Worm (Caenorhabditis elegans) whole organism, young adult: ENCODE results near the gene K04B12.2.
A peak's percentile ranks its signal among the peaks of the same experiment; 100 is the strongest.

Experiments
- B0035.1 ChIP-seq: sonication (generic microtip); optimal IDR thresholded peaks from 2 replicates; lab custom pipeline; 2016; ENCODE audit warnings: missing genetic modification characterization, mild to moderate bottlenecking, missing compliant biosample characterization, missing genotype, missing genetic modification reagents
- C17E4.6 ChIP-seq: fragments of 200-800 bp; sonication (Bioruptor generic); IDR thresholded peaks from 2 replicates; pipeline ENCODE4 v1.3.6; 2022; ENCODE audit warnings: missing genetic modification reagents, missing genetic modification characterization, missing compliant biosample characterization
- F10E7.11 ChIP-seq: sonication (generic microtip); optimal IDR thresholded peaks from 2 replicates; lab custom pipeline; 2017; ENCODE audit warnings: mild to moderate bottlenecking, missing genetic modification characterization, moderate library complexity, missing compliant biosample characterization
- F49E8.2 ChIP-seq: sonication (generic microtip); optimal IDR thresholded peaks from 3 replicates; lab custom pipeline; 2017; ENCODE audit warnings: missing genetic modification characterization, mild to moderate bottlenecking, missing compliant biosample characterization, antibody characterized with exemption, moderate library complexity; ENCODE audit not compliant: insufficient read depth
- F57A8.1 ChIP-seq: fragments of 200-800 bp; sonication (Bioruptor generic); optimal IDR thresholded peaks from 2 replicates; lab custom pipeline; 2018; ENCODE audit warnings: mild to moderate bottlenecking, missing genetic modification characterization, moderate library complexity, missing compliant biosample characterization
- F57C9.4 ChIP-seq: sonication (generic microtip); optimal IDR thresholded peaks from 2 replicates; lab custom pipeline; 2017; ENCODE audit warnings: mild to moderate bottlenecking, missing genetic modification characterization, missing compliant biosample characterization
- K12H6.12 ChIP-seq: fragments of 200-800 bp; sonication (Bioruptor generic); optimal IDR thresholded peaks from 2 replicates; lab custom pipeline; 2018; ENCODE audit warnings: mild to moderate bottlenecking, missing genetic modification characterization, missing compliant biosample characterization
- T26A5.8 ChIP-seq: sonication (generic microtip); optimal IDR thresholded peaks from 2 replicates; lab custom pipeline; 2016; ENCODE audit warnings: missing genetic modification characterization, missing compliant biosample characterization
- Y53F4B.3 ChIP-seq: fragments of 200-800 bp; sonication (Bioruptor generic); IDR thresholded peaks from 2 replicates; pipeline ENCODE4 v1.3.6; 2022; ENCODE audit warnings: missing genetic modification reagents, missing genetic modification characterization, missing compliant biosample characterization
- Y53G8AR.9 ChIP-seq: fragments of 200-800 bp; sonication (Bioruptor generic); conservative IDR thresholded peaks from 2 replicates; pipeline ENCODE4 v1.3.6; 2022; ENCODE audit warnings: missing genetic modification reagents, missing genetic modification characterization, missing compliant biosample characterization
- Y56A3A.18 ChIP-seq: fragments of 200-800 bp; sonication (Bioruptor generic); IDR thresholded peaks from 2 replicates; pipeline ENCODE4 v1.3.6; 2022; ENCODE audit warnings: missing genetic modification reagents, missing genetic modification characterization, missing compliant biosample characterization
- Y67H2A.10 ChIP-seq: fragments of 200-800 bp; sonication (Bioruptor generic); conservative IDR thresholded peaks from 2 replicates; pipeline ENCODE4 v1.3.6; 2022; ENCODE audit warnings: missing genetic modification reagents, missing genetic modification characterization, missing compliant biosample characterization
- bed-2 ChIP-seq: fragments of 200-800 bp; sonication (Bioruptor generic); IDR thresholded peaks from 2 replicates; pipeline ENCODE4 v1.3.6; 2022; ENCODE audit warnings: missing genetic modification reagents, missing genetic modification characterization, missing compliant biosample characterization
- ccch-3 ChIP-seq: fragments of 200-800 bp; sonication (Bioruptor generic); optimal IDR thresholded peaks from 2 replicates; lab custom pipeline; 2018; ENCODE audit warnings: mild to moderate bottlenecking, missing genetic modification characterization, missing compliant biosample characterization
- ceh-100 ChIP-seq: fragments of 200-800 bp; sonication (Bioruptor generic); IDR thresholded peaks from 2 replicates; pipeline ENCODE4 v1.3.6; 2022; ENCODE audit warnings: missing genetic modification reagents, missing genetic modification characterization, missing compliant biosample characterization
- ceh-40 ChIP-seq: fragments of 200-800 bp; sonication (Bioruptor generic); IDR thresholded peaks from 2 replicates; pipeline ENCODE4 v1.3.6; 2022; ENCODE audit warnings: missing genetic modification characterization, missing compliant biosample characterization
- ceh-58 ChIP-seq: fragments of 200-800 bp; sonication (Bioruptor generic); IDR thresholded peaks from 2 replicates; pipeline ENCODE4 v1.3.6; 2022; ENCODE audit warnings: missing genetic modification characterization, missing compliant biosample characterization
- chd-7 ChIP-seq: sonication (generic microtip); optimal IDR thresholded peaks from 2 replicates; lab custom pipeline; 2016; ENCODE audit warnings: mild to moderate bottlenecking, missing genetic modification characterization, moderate library complexity, missing compliant biosample characterization
- dox-1 ChIP-seq: fragments of 200-800 bp; sonication (Bioruptor generic); IDR thresholded peaks from 2 replicates; pipeline ENCODE4 v1.3.6; 2022; ENCODE audit warnings: missing genetic modification reagents, missing genetic modification characterization, missing compliant biosample characterization
- dpl-1 ChIP-seq: fragments of 150-350 bp; optimal IDR thresholded peaks from 2 replicates; lab custom pipeline; 2014; ENCODE audit warnings: missing biosample characterization, missing genetic modification reagents, missing genetic modification characterization
- egrh-3 ChIP-seq: fragments of 200-800 bp; sonication (Bioruptor generic); IDR thresholded peaks from 2 replicates; pipeline ENCODE4 v1.3.6; 2022; ENCODE audit warnings: missing genetic modification reagents, missing genetic modification characterization, missing compliant biosample characterization
- ekl-4 ChIP-seq: fragments of 200-800 bp; sonication (Bioruptor generic); IDR thresholded peaks from 2 replicates; pipeline ENCODE4 v1.3.6; 2022; ENCODE audit warnings: missing genetic modification reagents, missing genetic modification characterization, missing compliant biosample characterization
- ets-4 ChIP-seq: fragments of 200-800 bp; sonication (Bioruptor generic); optimal IDR thresholded peaks from 2 replicates; lab custom pipeline; 2018; ENCODE audit warnings: mild to moderate bottlenecking, missing genetic modification characterization, missing compliant biosample characterization
- hlh-26 ChIP-seq: fragments of 200-800 bp; sonication (Bioruptor generic); conservative IDR thresholded peaks from 2 replicates; pipeline ENCODE4 v1.3.6; 2022; ENCODE audit warnings: missing genetic modification reagents, missing genetic modification characterization, missing compliant biosample characterization
- hmg-1.2 ChIP-seq: fragments of 200-800 bp; sonication (Bioruptor generic); IDR thresholded peaks from 2 replicates; pipeline ENCODE4 v1.3.6; 2022; ENCODE audit warnings: missing genetic modification reagents, missing genetic modification characterization, missing compliant biosample characterization
- hsf-1 ChIP-seq: fragments of 200-800 bp; sonication (Bioruptor generic); IDR thresholded peaks from 2 replicates; pipeline ENCODE4 v1.3.6; 2022; ENCODE audit warnings: missing genetic modification reagents, missing genetic modification characterization, missing compliant biosample characterization
- let-607 ChIP-seq, 2 experiments: fragments of 200-800 bp in 1 of 2; sonication (Bioruptor generic) in 1 of 2; sonication (generic microtip) in 1 of 2; optimal IDR thresholded peaks; 2 replicates each; lab custom pipeline; 2016 to 2018; ENCODE audit warnings: mild to moderate bottlenecking in 2 of 2, missing compliant biosample characterization in 2 of 2, missing genetic modification characterization in 2 of 2, moderate library complexity in 2 of 2, missing genotype in 1 of 2
- lin-35 ChIP-seq, 3 experiments: fragments of 150-350 bp in 2 of 3; sonication (generic microtip) in 1 of 3; optimal IDR thresholded peaks; 2 replicates each; lab custom pipeline; 2014 to 2018; ENCODE audit warnings: missing biosample characterization in 3 of 3, missing genetic modification characterization in 3 of 3, missing genetic modification reagents in 3 of 3
- lir-1 ChIP-seq: fragments of 200-800 bp; sonication (Bioruptor generic); conservative IDR thresholded peaks from 2 replicates; pipeline ENCODE4 v1.3.6; 2022; ENCODE audit warnings: missing genetic modification reagents, missing genetic modification characterization, missing compliant biosample characterization
- lsl-1 ChIP-seq: fragments of 200-800 bp; sonication (Bioruptor generic); optimal IDR thresholded peaks from 2 replicates; lab custom pipeline; 2018; ENCODE audit warnings: mild to moderate bottlenecking, missing genetic modification characterization, moderate library complexity, missing compliant biosample characterization
- madf-10 ChIP-seq: sonication (generic microtip); optimal IDR thresholded peaks from 2 replicates; lab custom pipeline; 2016; ENCODE audit warnings: mild to moderate bottlenecking, missing genetic modification characterization, missing compliant biosample characterization
- madf-8 ChIP-seq: fragments of 200-800 bp; sonication (Bioruptor generic); conservative IDR thresholded peaks from 2 replicates; pipeline ENCODE4 v1.3.6; 2022; ENCODE audit warnings: missing genetic modification reagents, missing genetic modification characterization, missing compliant biosample characterization
- mcd-1 ChIP-seq: fragments of 200-800 bp; sonication (Bioruptor generic); IDR thresholded peaks from 2 replicates; pipeline ENCODE4 v1.3.6; 2022; ENCODE audit warnings: missing genetic modification reagents, missing genetic modification characterization, missing compliant biosample characterization
- mxl-1 ChIP-seq: sonication (generic microtip); optimal IDR thresholded peaks from 2 replicates; lab custom pipeline; 2016; ENCODE audit warnings: missing genetic modification characterization, missing compliant biosample characterization
- nfya-1 ChIP-seq: sonication (generic microtip); optimal IDR thresholded peaks from 2 replicates; lab custom pipeline; 2017; ENCODE audit warnings: antibody characterized with exemption, missing compliant biosample characterization, missing genetic modification characterization, borderline replicate concordance; ENCODE audit not compliant: insufficient read depth
- nfyb-1 ChIP-seq: fragments of 200-800 bp; sonication (Bioruptor generic); IDR thresholded peaks from 2 replicates; pipeline ENCODE4 v1.3.6; 2022; ENCODE audit warnings: missing genetic modification reagents, missing genetic modification characterization, missing compliant biosample characterization
- nhr-80 ChIP-seq: sonication (generic microtip); optimal IDR thresholded peaks from 2 replicates; lab custom pipeline; 2016; ENCODE audit warnings: missing genetic modification characterization, missing compliant biosample characterization
- rec-8 ChIP-seq, 2 experiments: sonication (generic microtip); optimal IDR thresholded peaks; 2 replicates each; lab custom pipeline; 2016; ENCODE audit warnings: mild to moderate bottlenecking in 2 of 2, missing genetic modification characterization in 2 of 2, missing genetic modification reagents in 2 of 2, missing genotype in 2 of 2, missing biosample characterization in 1 of 2, missing compliant biosample characterization in 1 of 2, moderate library complexity in 1 of 2
- sea-2 ChIP-seq: fragments of 200-800 bp; sonication (Bioruptor generic); IDR thresholded peaks from 2 replicates; pipeline ENCODE4 v1.3.6; 2022; ENCODE audit warnings: missing genetic modification characterization, missing compliant biosample characterization
- snpc-1.3 ChIP-seq: sonication (generic microtip); optimal IDR thresholded peaks from 2 replicates; lab custom pipeline; 2017; ENCODE audit warnings: missing genetic modification characterization, mild to moderate bottlenecking, missing compliant biosample characterization, antibody characterized with exemption, moderate library complexity, missing genotype, missing genetic modification reagents; ENCODE audit not compliant: insufficient read depth
- snpc-4 ChIP-seq, 5 experiments: fragments of 150-350 bp in 1 of 5; sonication (generic microtip) in 4 of 5; optimal IDR thresholded peaks; 2 replicates each; lab custom pipeline; 2014 to 2018; ENCODE audit warnings: missing genetic modification characterization in 5 of 5, missing biosample characterization in 3 of 5, antibody characterized with exemption in 2 of 5, mild to moderate bottlenecking in 2 of 5, missing compliant biosample characterization in 2 of 5, missing genotype in 2 of 5, moderate library complexity in 2 of 5, missing genetic modification reagents in 1 of 5
- sptf-2 ChIP-seq: fragments of 200-800 bp; sonication (Bioruptor generic); optimal IDR thresholded peaks from 2 replicates; lab custom pipeline; 2018; ENCODE audit warnings: mild to moderate bottlenecking, missing genetic modification characterization, missing compliant biosample characterization
- tbp1 ChIP-seq: fragments of 200-800 bp; sonication (Bioruptor generic); optimal IDR thresholded peaks from 2 replicates; lab custom pipeline; 2018; ENCODE audit warnings: mild to moderate bottlenecking, missing genetic modification characterization, missing compliant biosample characterization
- tlf-1 ChIP-seq: fragments of 200-800 bp; sonication (Bioruptor generic); optimal IDR thresholded peaks from 2 replicates; lab custom pipeline; 2018; ENCODE audit warnings: mild to moderate bottlenecking, missing genetic modification characterization, missing compliant biosample characterization
- unc-130 ChIP-seq: sonication (generic microtip); optimal IDR thresholded peaks from 2 replicates; lab custom pipeline; 2016; ENCODE audit warnings: missing genetic modification reagents, missing genetic modification characterization, missing compliant biosample characterization
- zfh-2 ChIP-seq: fragments of 200-800 bp; sonication (Bioruptor generic); conservative IDR thresholded peaks from 2 replicates; pipeline ENCODE4 v1.3.6; 2022; ENCODE audit warnings: missing genetic modification reagents, missing genetic modification characterization, missing compliant biosample characterization
- ztf-3 ChIP-seq: fragments of 200-800 bp; sonication (Bioruptor generic); optimal IDR thresholded peaks from 2 replicates; lab custom pipeline; 2018; ENCODE audit warnings: mild to moderate bottlenecking, missing genetic modification characterization, missing compliant biosample characterization

The K04B12.2 gene

DNA sequence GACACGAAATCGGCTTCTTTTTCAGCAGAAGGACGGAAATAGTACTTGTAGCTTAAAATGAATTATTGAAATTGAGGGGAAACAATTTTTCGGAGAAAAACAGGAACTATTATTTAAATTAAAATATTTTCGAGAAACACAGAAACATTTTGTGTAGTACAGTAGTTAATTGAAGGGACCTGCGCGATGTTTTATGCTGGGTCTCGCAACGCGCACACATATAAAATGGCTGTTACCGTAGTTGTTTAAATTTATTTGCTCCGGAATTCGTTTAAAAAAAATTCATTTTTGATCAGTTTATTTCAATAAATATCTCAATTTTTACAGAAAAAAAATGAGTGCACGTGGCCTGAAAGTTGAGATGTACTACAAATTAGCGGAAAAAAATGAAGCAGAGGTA is 27.0 kb downstream of the K04B12.2 start, which contains the start of gene dsb-2 (continued):
- TF ChIP-seq unc-130 (GFP tag; lab: Kevin White, UChicago) (peak; percentile 39), K12H6.12 (tag; lab: Kevin White, UChicago) (no peak), zfh-2 (GFP tag; lab: Robert Waterston, UW) (no peak), T26A5.8 (no peak), ceh-58 (no peak), tbp1 (GFP tag; lab: Kevin White, UChicago) (peak; percentile 42), Y67H2A.10 (no peak), sptf-2 (GFP tag; lab: Kevin White, UChicago) (no peak), snpc-1.3 (tag; lab: Kevin White, UChicago) (peak; percentile 16), mxl-1 (tag; lab: Kevin White, UChicago) (no peak), tlf-1 (peak; percentile 24), let-607 (tag; optimal IDR thresholded peaks at IDR 0.05; lab: Kevin White, UChicago) (no peak), nfya-1 (tag; lab: Kevin White, UChicago) (no peak), snpc-4 (GFP tag; optimal IDR thresholded peaks at IDR 0.05; lab: Kevin White, UChicago) (peak; percentile 7), snpc-4 (tag; optimal IDR thresholded peaks at IDR 0.05; lab: Kevin White, UChicago) (peak in 1 of 4 experiments; percentile 27), hmg-1.2 (GFP tag; lab: Robert Waterston, UW) (peak; percentile 32; the same call in 1 of the 2 replicates), dox-1 (GFP tag; lab: Robert Waterston, UW) (peak; percentile 70; the same call in 1 of the 2 replicates), hsf-1 (GFP tag; lab: Robert Waterston, UW) (no peak), madf-8 (peak; percentile 89), mcd-1 (GFP tag; lab: Robert Waterston, UW) (peak; percentile 60), F57C9.4 (tag; lab: Kevin White, UChicago) (no peak), dpl-1 (GFP tag; lab: Kevin White, UChicago) (peak; percentile 29), ztf-3 (no peak), ceh-100 (GFP tag; lab: Robert Waterston, UW) (peak; percentile 20; the same call in 1 of the 2 replicates), rec-8 (tag; optimal IDR thresholded peaks at IDR 0.05; lab: Kevin White, UChicago) (no peak), lir-1 (GFP tag; lab: Robert Waterston, UW) (no peak; the same call in 1 of the 2 replicates), sea-2 (no peak), F10E7.11 (tag; lab: Kevin White, UChicago) (no peak), F57A8.1 (GFP tag; lab: Kevin White, UChicago) (no peak), chd-7 (tag; lab: Kevin White, UChicago) (no peak), lsl-1 (peak; percentile 99), nhr-80 (tag; lab: Kevin White, UChicago) (no peak), madf-10 (tag; lab: Kevin White, UChicago) (no peak), ekl-4 (GFP tag; lab: Robert Waterston, UW) (peak; percentile 35; the same call in 1 of the 2 replicates), B0035.1 (tag; lab: Kevin White, UChicago) (no peak), F49E8.2 (tag; lab: Kevin White, UChicago) (peak; percentile 67), egrh-3 (no peak), bed-2 (GFP tag; lab: Robert Waterston, UW) (no peak), Y53F4B.3 (no peak), ets-4 (GFP tag; lab: Kevin White, UChicago) (no peak), Y53G8AR.9 (GFP tag; lab: Robert Waterston, UW) (no peak), C17E4.6 (no peak), hlh-26 (GFP tag; lab: Robert Waterston, UW) (no peak), Y56A3A.18 (GFP tag; lab: Robert Waterston, UW) (no peak), lin-35 (GFP tag; optimal IDR thresholded peaks at IDR 0.05; lab: Kevin White, UChicago) (no peak), nfyb-1 (GFP tag; lab: Robert Waterston, UW) (no peak), ccch-3 (GFP tag; lab: Kevin White, UChicago) (no peak), ceh-40 (GFP tag; lab: Robert Waterston, UW) (no peak)
